Fruit fly (Drosophila melanogaster) whole organism, embryonic: Measurements from ENCODE around the gene CG4452.

Experiments used
- Atf6 ChIP-seq: fragments of 200-800 bp; sonication (Bioruptor generic); IDR thresholded peaks from 2 replicates; pipeline ENCODE4 v1.3.6; 2022; ENCODE audit warnings: missing biosample characterization, missing genetic modification characterization
- CG10274 ChIP-seq: fragments of 200-800 bp; sonication (Bioruptor generic); optimal IDR thresholded peaks from 3 replicates; lab custom pipeline; 2017; ENCODE audit warnings: missing biosample characterization, mild to moderate bottlenecking, missing genetic modification characterization
- CG10321 ChIP-seq: fragments of 200-800 bp; sonication (Bioruptor generic); IDR thresholded peaks from 2 replicates; pipeline ENCODE4 v1.3.6; 2022; ENCODE audit warnings: missing biosample characterization, missing genetic modification characterization
- CG10979 ChIP-seq: fragments of 200-800 bp; sonication (Bioruptor generic); optimal IDR thresholded peaks from 2 replicates; lab custom pipeline; 2018; ENCODE audit warnings: missing biosample characterization, mild to moderate bottlenecking, missing genetic modification characterization, moderate library complexity
- CG12769 ChIP-seq: fragments of 200-800 bp; sonication (Bioruptor generic); optimal IDR thresholded peaks from 2 replicates; lab custom pipeline; 2019; ENCODE audit warnings: missing biosample characterization, mild to moderate bottlenecking, missing genetic modification characterization, moderate library complexity
- CG13287 ChIP-seq: fragments of 200-800 bp; sonication (Bioruptor generic); IDR thresholded peaks from 2 replicates; pipeline ENCODE4 v1.3.6; 2022; ENCODE audit warnings: missing biosample characterization, missing genetic modification characterization; ENCODE audit not compliant: partially characterized antibody
- CG18011 ChIP-seq: fragments of 200-800 bp; sonication (Bioruptor generic); optimal IDR thresholded peaks from 2 replicates; lab custom pipeline; 2017; ENCODE audit warnings: missing biosample characterization, missing genetic modification characterization, mild to moderate bottlenecking, moderate library complexity, missing genotype
- CG18476 ChIP-seq: fragments of 200-800 bp; sonication (Bioruptor generic); optimal IDR thresholded peaks from 2 replicates; lab custom pipeline; 2016; ENCODE audit warnings: missing biosample characterization, mild to moderate bottlenecking, missing genetic modification characterization
- CG2875 ChIP-seq: fragments of 200-800 bp; sonication (Bioruptor generic); optimal IDR thresholded peaks from 2 replicates; lab custom pipeline; 2017; ENCODE audit warnings: missing biosample characterization, mild to moderate bottlenecking, missing genetic modification characterization, missing genetic modification reagents
- CG2889 ChIP-seq: fragments of 200-800 bp; sonication (Bioruptor generic); IDR thresholded peaks from 3 replicates; pipeline ENCODE4 v1.3.6; 2022; ENCODE audit warnings: missing biosample characterization, missing genetic modification characterization
- CG30403 ChIP-seq: fragments of 200-800 bp; sonication (Bioruptor generic); optimal IDR thresholded peaks from 3 replicates; lab custom pipeline; 2016; ENCODE audit warnings: missing biosample characterization, missing genetic modification characterization
- CG31388 ChIP-seq: fragments of 200-800 bp; sonication (Bioruptor generic); optimal IDR thresholded peaks from 2 replicates; lab custom pipeline; 2016; ENCODE audit warnings: missing biosample characterization, missing genetic modification characterization
- CG32532 ChIP-seq: fragments of 200-800 bp; sonication (Bioruptor generic); IDR thresholded peaks from 2 replicates; pipeline ENCODE4 v1.3.6; 2022; ENCODE audit warnings: missing biosample characterization, missing genetic modification characterization
- CG33213 ChIP-seq: fragments of 200-800 bp; sonication (Bioruptor generic); optimal IDR thresholded peaks from 3 replicates; lab custom pipeline; 2016; ENCODE audit warnings: missing biosample characterization, missing genetic modification characterization
- CG3995 ChIP-seq: fragments of 200-800 bp; sonication (Bioruptor generic); optimal IDR thresholded peaks from 3 replicates; lab custom pipeline; 2016; ENCODE audit warnings: missing biosample characterization, missing genetic modification characterization
- CG4404 ChIP-seq: fragments of 200-800 bp; sonication (Bioruptor generic); IDR thresholded peaks from 2 replicates; pipeline ENCODE4 v1.3.6; 2022; ENCODE audit warnings: missing biosample characterization, missing genetic modification characterization
- CG5180 ChIP-seq: fragments of 200-800 bp; sonication (Bioruptor generic); optimal IDR thresholded peaks from 3 replicates; lab custom pipeline; 2017; ENCODE audit warnings: missing biosample characterization, missing genetic modification characterization, mild to moderate bottlenecking, moderate library complexity, missing genetic modification reagents
- CG7357 ChIP-seq: fragments of 200-800 bp; sonication (Bioruptor generic); IDR thresholded peaks from 3 replicates; pipeline ENCODE4 v1.3.6; 2022; ENCODE audit warnings: missing biosample characterization, missing genetic modification characterization
- CG8924 ChIP-seq: fragments of 200-800 bp; optimal IDR thresholded peaks from 3 replicates; lab custom pipeline; 2019; ENCODE audit warnings: missing biosample characterization, mild to moderate bottlenecking, missing genetic modification characterization, moderate library complexity
- Dbx ChIP-seq: fragments of 200-800 bp; sonication (Bioruptor generic); IDR thresholded peaks from 3 replicates; pipeline ENCODE4 v1.3.6; 2022; ENCODE audit warnings: missing biosample characterization, missing genetic modification characterization
- Doc3 ChIP-seq: fragments of 200-800 bp; sonication (Bioruptor generic); IDR thresholded peaks from 3 replicates; pipeline ENCODE4 v1.3.6; 2022; ENCODE audit warnings: missing biosample characterization, missing genetic modification characterization; ENCODE audit not compliant: partially characterized antibody
- Dp ChIP-seq: fragments of 200-800 bp; sonication (Bioruptor generic); optimal IDR thresholded peaks from 2 replicates; lab custom pipeline; 2018; ENCODE audit warnings: missing biosample characterization, mild to moderate bottlenecking, missing genetic modification characterization, moderate library complexity
- Ets65A ChIP-seq: fragments of 200-800 bp; sonication (Bioruptor generic); peaks from one replicate; lab custom pipeline; 2016; ENCODE audit warnings: missing biosample characterization, missing genetic modification characterization
- Fer1 ChIP-seq: fragments of 200-800 bp; sonication (Bioruptor generic); optimal IDR thresholded peaks from 2 replicates; lab custom pipeline; 2017; ENCODE audit warnings: missing biosample characterization, mild to moderate bottlenecking, missing genetic modification characterization
- GATAe ChIP-seq: fragments of 200-800 bp; sonication (Bioruptor generic); conservative IDR thresholded peaks from 2 replicates; pipeline ENCODE4 v1.3.6; 2022; ENCODE audit warnings: missing biosample characterization, missing genetic modification characterization
- HHEX ChIP-seq: fragments of 200-800 bp; sonication (Bioruptor generic); optimal IDR thresholded peaks from 3 replicates; lab custom pipeline; 2017; ENCODE audit warnings: missing biosample characterization, mild to moderate bottlenecking, missing genetic modification characterization, missing genetic modification reagents
- HLH4C ChIP-seq: fragments of 200-800 bp; sonication (Bioruptor generic); IDR thresholded peaks from 3 replicates; pipeline ENCODE4 v1.3.6; 2022; ENCODE audit warnings: missing biosample characterization, missing genetic modification characterization; ENCODE audit not compliant: partially characterized antibody
- Hr39 ChIP-seq: fragments of >200 bp; optimal IDR thresholded peaks from 2 replicates; lab custom pipeline; 2017
- Oli ChIP-seq: fragments of 200-800 bp; sonication (Bioruptor generic); optimal IDR thresholded peaks from 2 replicates; lab custom pipeline; 2018; ENCODE audit warnings: missing biosample characterization, mild to moderate bottlenecking, missing genetic modification characterization, moderate library complexity
- Sry-δ ChIP-seq: fragments of 200-800 bp; sonication (Bioruptor generic); optimal IDR thresholded peaks from 2 replicates; lab custom pipeline; 2016; ENCODE audit warnings: missing biosample characterization, missing genetic modification characterization
- YL-1 ChIP-seq: fragments of 200-800 bp; sonication (Bioruptor generic); optimal IDR thresholded peaks from 3 replicates; lab custom pipeline; 2017; ENCODE audit warnings: missing biosample characterization, mild to moderate bottlenecking, missing genetic modification characterization
- aop ChIP-seq: fragments of 200-800 bp; sonication (Bioruptor generic); IDR thresholded peaks from 2 replicates; pipeline ENCODE4 v1.3.6; 2022; ENCODE audit warnings: missing biosample characterization, missing genetic modification characterization
- bsh ChIP-seq, 2 experiments: fragments of 200-800 bp; sonication (Bioruptor generic); optimal IDR thresholded peaks; 2 replicates each; lab custom pipeline; 2017 to 2018; ENCODE audit warnings: mild to moderate bottlenecking in 2 of 2, missing biosample characterization in 2 of 2, missing genetic modification characterization in 2 of 2, moderate library complexity in 1 of 2
- croc ChIP-seq: fragments of 200-800 bp; sonication (Bioruptor generic); conservative IDR thresholded peaks from 3 replicates; pipeline ENCODE4 v1.3.6; 2022; ENCODE audit warnings: missing biosample characterization, missing genetic modification characterization
- dm ChIP-seq: fragments of 200-800 bp; sonication (Bioruptor generic); optimal IDR thresholded peaks from 3 replicates; lab custom pipeline; 2016; ENCODE audit warnings: missing biosample characterization, missing genetic modification characterization
- fd102C ChIP-seq: fragments of 200-800 bp; sonication (Bioruptor generic); optimal IDR thresholded peaks from 2 replicates; lab custom pipeline; 2018; ENCODE audit warnings: missing biosample characterization, mild to moderate bottlenecking, missing genetic modification characterization, moderate library complexity
- gce ChIP-seq: fragments of 200-800 bp; sonication (Bioruptor generic); IDR thresholded peaks from 3 replicates; pipeline ENCODE4 v1.3.6; 2022; ENCODE audit warnings: missing biosample characterization, missing genetic modification characterization
- gsb-n ChIP-seq: fragments of 200-800 bp; sonication (Bioruptor generic); optimal IDR thresholded peaks from 3 replicates; lab custom pipeline; 2018; ENCODE audit warnings: missing biosample characterization, mild to moderate bottlenecking, missing genetic modification characterization
- ind ChIP-seq: fragments of 200-800 bp; sonication (Bioruptor generic); optimal IDR thresholded peaks from 3 replicates; lab custom pipeline; 2016; ENCODE audit warnings: missing biosample characterization, missing genetic modification characterization
- inv ChIP-seq: fragments of 200-800 bp; sonication (Bioruptor generic); IDR thresholded peaks from 2 replicates; pipeline ENCODE4 v1.3.6; 2022; ENCODE audit warnings: missing biosample characterization, missing genetic modification characterization; ENCODE audit not compliant: partially characterized antibody
- lbe ChIP-seq: fragments of 200-800 bp; sonication (Bioruptor generic); optimal IDR thresholded peaks from 2 replicates; lab custom pipeline; 2016; ENCODE audit warnings: missing biosample characterization, mild to moderate bottlenecking, missing genetic modification characterization
- lmd ChIP-seq: fragments of 200-800 bp; sonication (Bioruptor generic); IDR thresholded peaks from 2 replicates; pipeline ENCODE4 v1.3.6; 2022; ENCODE audit warnings: missing biosample characterization, missing genetic modification characterization
- p53 ChIP-seq: fragments of 200-800 bp; sonication (Bioruptor generic); optimal IDR thresholded peaks from 2 replicates; lab custom pipeline; 2016; ENCODE audit warnings: missing biosample characterization, missing genetic modification characterization
- pros ChIP-seq: fragments of 200-800 bp; sonication (Bioruptor generic); optimal IDR thresholded peaks from 3 replicates; lab custom pipeline; 2019; ENCODE audit warnings: missing biosample characterization, mild to moderate bottlenecking, missing genetic modification characterization, moderate library complexity
- seq ChIP-seq: fragments of 200-800 bp; sonication (Bioruptor generic); IDR thresholded peaks from 2 replicates; pipeline ENCODE4 v1.3.6; 2022; ENCODE audit warnings: missing biosample characterization, missing genetic modification characterization
- sim ChIP-seq: fragments of 200-800 bp; sonication (Bioruptor generic); IDR thresholded peaks from 2 replicates; pipeline ENCODE4 v1.3.6; 2022; ENCODE audit warnings: missing biosample characterization, missing genetic modification characterization
- tna ChIP-seq: fragments of 200-800 bp; sonication (Bioruptor generic); IDR thresholded peaks from 2 replicates; pipeline ENCODE4 v1.3.6; 2022; ENCODE audit warnings: missing biosample characterization, missing genetic modification characterization; ENCODE audit not compliant: partially characterized antibody
- unc-4 ChIP-seq: fragments of 200-800 bp; sonication (Bioruptor generic); IDR thresholded peaks from 2 replicates; pipeline ENCODE4 v1.3.6; 2022; ENCODE audit warnings: missing biosample characterization, missing genetic modification characterization; ENCODE audit not compliant: partially characterized antibody
- yki ChIP-seq: fragments of >200 bp; optimal IDR thresholded peaks from 3 replicates; lab custom pipeline; 2018
- zen ChIP-seq: fragments of 200-800 bp; sonication (Bioruptor generic); optimal IDR thresholded peaks from 3 replicates; lab custom pipeline; 2018; ENCODE audit warnings: missing biosample characterization, mild to moderate bottlenecking, missing genetic modification characterization, moderate library complexity

CG4452 gene

dm6 chr3L:9399013-9399750 is 32.0 kb downstream of the CG4452 start, which contains the start of gene CG4080 (continued):
- TF ChIP-seq tna, result peak; percentile 55
- no peak for TF ChIP-seq CG2875 (GFP tag; lab: Kevin White, UChicago)
- peak; percentile 88 for TF ChIP-seq unc-4 (GFP tag; lab: Robert Waterston, UW)
- TF ChIP-seq inv (GFP tag; lab: Robert Waterston, UW), result peak; percentile 73
- TF ChIP-seq lbe (GFP tag; lab: Kevin White, UChicago), result peak; percentile 63
- TF ChIP-seq CG10321 (GFP tag; lab: Robert Waterston, UW), result no peak
- TF ChIP-seq gce (GFP tag; lab: Robert Waterston, UW), result 0 out of 3 replicates have a peak, but pooled peaks have one; percentile 5
- no peak for TF ChIP-seq p53 (GFP tag; lab: Kevin White, UChicago)
- TF ChIP-seq Atf6, result no peak
- peak; percentile 84 for TF ChIP-seq CG8924 (tag; lab: Kevin White, UChicago)
- peak; percentile 40 for TF ChIP-seq gsb-n (tag; lab: Kevin White, UChicago)
- TF ChIP-seq Dp, result peak; percentile 34
- peak; percentile 25 for TF ChIP-seq CG33213 (GFP tag; lab: Kevin White, UChicago)
- TF ChIP-seq Ets65A (GFP tag; lab: Kevin White, UChicago), result peak; percentile 79
- TF ChIP-seq Hr39, result no peak
- no peak for TF ChIP-seq pros (GFP tag; lab: Kevin White, UChicago)
- TF ChIP-seq Sry-δ (GFP tag; lab: Kevin White, UChicago), result peak; percentile 67
- TF ChIP-seq CG30403 (GFP tag; lab: Kevin White, UChicago), result no peak
- no peak for TF ChIP-seq seq
- TF ChIP-seq CG3995, result no peak
- peak; percentile 19 for TF ChIP-seq Fer1
- peak; percentile 30 for TF ChIP-seq CG18476 (GFP tag; lab: Kevin White, UChicago)
- TF ChIP-seq CG32532 (GFP tag; lab: Robert Waterston, UW), result 0 out of 2 replicates have a peak, but pooled peaks have one; percentile 7
- no peak for TF ChIP-seq fd102C
- TF ChIP-seq HHEX (GFP tag; lab: Kevin White, UChicago), result no peak
- no peak for TF ChIP-seq CG2889 (GFP tag; lab: Robert Waterston, UW)
- TF ChIP-seq YL-1 (GFP tag; lab: Kevin White, UChicago), result peak; percentile 63
- TF ChIP-seq yki (lab: Kevin White, UChicago), result no peak
- TF ChIP-seq Oli (tag; lab: Kevin White, UChicago), result no peak
- TF ChIP-seq CG10274, result no peak
- TF ChIP-seq CG4404, result no peak
- no peak for TF ChIP-seq GATAe (GFP tag; lab: Robert Waterston, UW)
- TF ChIP-seq CG10979, result no peak
- peak in 1 of 2 experiments; percentile 22 for TF ChIP-seq bsh (GFP tag; optimal IDR thresholded peaks at IDR 0.05; lab: Kevin White, UChicago)
- no peak for TF ChIP-seq CG7357
- no peak for TF ChIP-seq CG5180
- TF ChIP-seq lmd, result no peak
- no peak for TF ChIP-seq dm
- no peak for TF ChIP-seq croc (GFP tag; lab: Robert Waterston, UW)
- peak; percentile 88 for TF ChIP-seq CG13287 (GFP tag; lab: Robert Waterston, UW)
- TF ChIP-seq sim (GFP tag; lab: Robert Waterston, UW), result no peak
- no peak for TF ChIP-seq CG12769
- TF ChIP-seq Dbx, result peak; percentile 29; the same call in 1 of the 3 replicates
- peak; percentile 84 for TF ChIP-seq Doc3 (GFP tag; lab: Robert Waterston, UW)
- TF ChIP-seq CG31388, result no peak
- peak; percentile 13 for TF ChIP-seq CG18011
- peak; percentile 26 for TF ChIP-seq zen
- no peak for TF ChIP-seq ind
- TF ChIP-seq HLH4C, result peak; percentile 73
- TF ChIP-seq aop, result no peak
